Fruit fly (Drosophila melanogaster) whole organism, embryonic: ENCODE data around the gene pico.

Source experiments
- Awh ChIP-seq: fragments of 200-800 bp; sonication (Bioruptor generic); IDR thresholded peaks from 2 replicates; pipeline ENCODE4, ENCODE4 v1.3.6; 2022; ENCODE audit warnings: missing biosample characterization, missing genetic modification characterization
- CG11085 ChIP-seq: fragments of 200-800 bp; sonication (Bioruptor generic); IDR thresholded peaks from 2 replicates; pipeline ENCODE4 v1.3.6; 2022; ENCODE audit warnings: missing biosample characterization, missing genetic modification characterization
- CG11695 ChIP-seq: fragments of 200-800 bp; sonication (Bioruptor generic); IDR thresholded peaks from 3 replicates; pipeline ENCODE4 v1.3.6; 2022; ENCODE audit warnings: missing biosample characterization, missing genetic modification characterization
- CG12236 ChIP-seq: fragments of 200-800 bp; sonication (Bioruptor generic); optimal IDR thresholded peaks from 2 replicates; lab custom pipeline; 2016; ENCODE audit warnings: missing biosample characterization, missing genetic modification characterization
- CG12391 ChIP-seq: fragments of 200-800 bp; sonication (Bioruptor generic); optimal IDR thresholded peaks from 3 replicates; lab custom pipeline; 2018; ENCODE audit warnings: missing biosample characterization, mild to moderate bottlenecking, missing genetic modification characterization, moderate library complexity
- CG14965 ChIP-seq: fragments of 200-800 bp; sonication (Bioruptor generic); optimal IDR thresholded peaks from 2 replicates; lab custom pipeline; 2016; ENCODE audit warnings: missing biosample characterization, missing genetic modification characterization, borderline replicate concordance
- CG17328 ChIP-seq: fragments of 200-800 bp; sonication (Bioruptor generic); IDR thresholded peaks from 2 replicates; pipeline ENCODE4 v1.3.6; 2022; ENCODE audit warnings: missing biosample characterization, missing genetic modification characterization
- CG2120 ChIP-seq: fragments of 200-800 bp; sonication (Bioruptor generic); optimal IDR thresholded peaks from 3 replicates; lab custom pipeline; 2016; ENCODE audit warnings: missing biosample characterization, missing genetic modification characterization
- CG2199 ChIP-seq: fragments of 200-800 bp; sonication (Bioruptor generic); IDR thresholded peaks from 3 replicates; pipeline ENCODE4 v1.3.6; 2022; ENCODE audit warnings: missing biosample characterization, missing genetic modification characterization
- CG31441 ChIP-seq: fragments of 200-800 bp; sonication (Bioruptor generic); IDR thresholded peaks from 2 replicates; pipeline ENCODE4 v1.3.6; 2022; ENCODE audit warnings: missing biosample characterization, missing genetic modification characterization
- CG3838 ChIP-seq: fragments of 200-800 bp; sonication (Bioruptor generic); optimal IDR thresholded peaks from 3 replicates; lab custom pipeline; 2016; ENCODE audit warnings: missing biosample characterization, missing genetic modification characterization
- CG4360 ChIP-seq: fragments of 200-800 bp; sonication (Bioruptor generic); IDR thresholded peaks from 2 replicates; pipeline ENCODE4 v1.3.6; 2022; ENCODE audit warnings: missing biosample characterization, missing genetic modification characterization
- CG4404 ChIP-seq: fragments of 200-800 bp; sonication (Bioruptor generic); IDR thresholded peaks from 2 replicates; pipeline ENCODE4 v1.3.6; 2022; ENCODE audit warnings: missing biosample characterization, missing genetic modification characterization
- CG6683 ChIP-seq: fragments of 200-800 bp; sonication (Bioruptor generic); optimal IDR thresholded peaks from 2 replicates; lab custom pipeline; 2017; ENCODE audit warnings: missing biosample characterization, mild to moderate bottlenecking, missing genetic modification characterization, missing genetic modification reagents
- CkIIα-i1 ChIP-seq: fragments of 200-800 bp; sonication (Bioruptor generic); IDR thresholded peaks from 2 replicates; pipeline ENCODE4 v1.3.6; 2022; ENCODE audit warnings: missing biosample characterization, missing genetic modification characterization
- CrebB ChIP-seq: fragments of 200-800 bp; sonication (Bioruptor generic); optimal IDR thresholded peaks from 3 replicates; lab custom pipeline; 2018; ENCODE audit warnings: missing biosample characterization, mild to moderate bottlenecking, missing genetic modification characterization
- D19B ChIP-seq: fragments of 200-800 bp; sonication (Bioruptor generic); optimal IDR thresholded peaks from 2 replicates; lab custom pipeline; 2017; ENCODE audit warnings: missing biosample characterization, mild to moderate bottlenecking, missing genetic modification characterization
- Deaf1 ChIP-seq: fragments of 200-800 bp; optimal IDR thresholded peaks from 3 replicates; lab custom pipeline; 2019; ENCODE audit warnings: missing biosample characterization, mild to moderate bottlenecking, missing genetic modification characterization, moderate library complexity
- Dip2 ChIP-seq: fragments of 200-800 bp; sonication (Bioruptor generic); IDR thresholded peaks from 2 replicates; pipeline ENCODE4 v1.3.6; 2022; ENCODE audit warnings: missing biosample characterization, missing genetic modification characterization
- Fer1 ChIP-seq: fragments of 200-800 bp; sonication (Bioruptor generic); optimal IDR thresholded peaks from 2 replicates; lab custom pipeline; 2017; ENCODE audit warnings: missing biosample characterization, mild to moderate bottlenecking, missing genetic modification characterization
- H15 ChIP-seq: fragments of 200-800 bp; sonication (Bioruptor generic); IDR thresholded peaks from 3 replicates; pipeline ENCODE4 v1.3.6; 2022; ENCODE audit warnings: missing biosample characterization, missing genetic modification characterization
- HLH54F ChIP-seq: fragments of 200-800 bp; sonication (Bioruptor generic); optimal IDR thresholded peaks from 3 replicates; lab custom pipeline; 2016; ENCODE audit warnings: missing biosample characterization, missing genetic modification characterization
- Lim3 ChIP-seq: fragments of 200-800 bp; sonication (Bioruptor generic); IDR thresholded peaks from 2 replicates; pipeline ENCODE4 v1.3.6; 2022; ENCODE audit warnings: missing biosample characterization, missing genetic modification characterization
- Med ChIP-seq: fragments of 200-800 bp; sonication (Bioruptor generic); peaks from one replicate; lab custom pipeline; 2016; ENCODE audit warnings: missing biosample characterization, missing genetic modification characterization, mild to moderate bottlenecking, inconsistent platforms, moderate library complexity
- PHDP ChIP-seq: fragments of 200-800 bp; sonication (Bioruptor generic); optimal IDR thresholded peaks from 3 replicates; lab custom pipeline; 2018; ENCODE audit warnings: missing biosample characterization, mild to moderate bottlenecking, missing genetic modification characterization, moderate library complexity
- bigmax ChIP-seq: fragments of 200-800 bp; sonication (Bioruptor generic); optimal IDR thresholded peaks from 2 replicates; lab custom pipeline; 2018; ENCODE audit warnings: missing biosample characterization, mild to moderate bottlenecking, missing genetic modification characterization
- croc ChIP-seq: fragments of 200-800 bp; sonication (Bioruptor generic); conservative IDR thresholded peaks from 3 replicates; pipeline ENCODE4 v1.3.6; 2022; ENCODE audit warnings: missing biosample characterization, missing genetic modification characterization
- crp ChIP-seq, 2 experiments: fragments of 200-800 bp; sonication (Bioruptor generic); optimal IDR thresholded peaks; 2 replicates in 1 of 2; 3 replicates in 1 of 2; lab custom pipeline; 2017; ENCODE audit warnings: missing biosample characterization in 2 of 2, missing genetic modification characterization in 2 of 2, mild to moderate bottlenecking in 1 of 2, moderate library complexity in 1 of 2
- ems ChIP-seq: fragments of 200-800 bp; sonication (Bioruptor generic); optimal IDR thresholded peaks from 3 replicates; lab custom pipeline; 2016; ENCODE audit warnings: missing biosample characterization, missing genetic modification characterization
- gfzf ChIP-seq: fragments of 200-800 bp; sonication (Bioruptor generic); optimal IDR thresholded peaks from 2 replicates; lab custom pipeline; 2016; ENCODE audit warnings: missing biosample characterization, mild to moderate bottlenecking, missing genetic modification characterization, moderate library complexity
- grau ChIP-seq: fragments of 200-800 bp; optimal IDR thresholded peaks from 3 replicates; lab custom pipeline; 2019; ENCODE audit warnings: missing biosample characterization, mild to moderate bottlenecking, missing genetic modification characterization, moderate library complexity
- h ChIP-seq: fragments of >200 bp; optimal IDR thresholded peaks from 2 replicates; lab custom pipeline; 2017
- hb ChIP-seq: fragments of 200-800 bp; sonication (Bioruptor generic); IDR thresholded peaks from 3 replicates; pipeline ENCODE4 v1.3.6; 2022; ENCODE audit warnings: missing biosample characterization, missing genetic modification characterization; ENCODE audit not compliant: partially characterized antibody
- ind ChIP-seq: fragments of 200-800 bp; sonication (Bioruptor generic); optimal IDR thresholded peaks from 3 replicates; lab custom pipeline; 2016; ENCODE audit warnings: missing biosample characterization, missing genetic modification characterization
- kni ChIP-seq: fragments of 200-800 bp; sonication (Bioruptor generic); optimal IDR thresholded peaks from 3 replicates; lab custom pipeline; 2017; ENCODE audit warnings: mild to moderate bottlenecking, missing biosample characterization, missing genetic modification reagents, missing genetic modification characterization
- lbe ChIP-seq: fragments of 200-800 bp; sonication (Bioruptor generic); optimal IDR thresholded peaks from 2 replicates; lab custom pipeline; 2016; ENCODE audit warnings: missing biosample characterization, mild to moderate bottlenecking, missing genetic modification characterization
- luna ChIP-seq: fragments of 200-800 bp; sonication (Bioruptor generic); optimal IDR thresholded peaks from 2 replicates; lab custom pipeline; 2016; ENCODE audit warnings: missing biosample characterization, missing genetic modification characterization
- maf-S ChIP-seq: fragments of 200-800 bp; sonication (Bioruptor generic); optimal IDR thresholded peaks from 2 replicates; lab custom pipeline; 2016; ENCODE audit warnings: missing biosample characterization, missing genetic modification characterization
- mam ChIP-seq: fragments of 200-800 bp; sonication (Bioruptor generic); optimal IDR thresholded peaks from 3 replicates; lab custom pipeline; 2016; ENCODE audit warnings: missing biosample characterization, missing genetic modification characterization
- pnt ChIP-seq: fragments of 200-800 bp; sonication (Bioruptor generic); optimal IDR thresholded peaks from 3 replicates; lab custom pipeline; 2016; ENCODE audit warnings: missing biosample characterization, missing genetic modification characterization
- sim ChIP-seq: fragments of 200-800 bp; sonication (Bioruptor generic); IDR thresholded peaks from 2 replicates; pipeline ENCODE4 v1.3.6; 2022; ENCODE audit warnings: missing biosample characterization, missing genetic modification characterization
- slp2 ChIP-seq: fragments of 200-800 bp; sonication (Bioruptor generic); optimal IDR thresholded peaks from 2 replicates; lab custom pipeline; 2016; ENCODE audit warnings: missing biosample characterization, missing genetic modification characterization
- so ChIP-seq: fragments of 200-800 bp; sonication (Bioruptor generic); IDR thresholded peaks from 3 replicates; pipeline ENCODE4 v1.3.6; 2022; ENCODE audit warnings: missing biosample characterization, missing genetic modification characterization
- tio ChIP-seq: fragments of 200-800 bp; sonication (Bioruptor generic); optimal IDR thresholded peaks from 2 replicates; lab custom pipeline; 2017; ENCODE audit warnings: missing biosample characterization, missing genetic modification characterization, inconsistent platforms
- unpg ChIP-seq: fragments of 200-800 bp; sonication (Bioruptor generic); optimal IDR thresholded peaks from 3 replicates; lab custom pipeline; 2018; ENCODE audit warnings: missing biosample characterization, mild to moderate bottlenecking, missing genetic modification characterization, moderate library complexity
- usp ChIP-seq: fragments of >200 bp; optimal IDR thresholded peaks from 2 replicates; lab custom pipeline; 2017; ENCODE audit warnings: missing biosample characterization, missing genetic modification characterization
- zen2 ChIP-seq: fragments of 200-800 bp; sonication (Bioruptor generic); IDR thresholded peaks from 3 replicates; pipeline ENCODE4 v1.3.6; 2022; ENCODE audit warnings: missing biosample characterization, missing genetic modification characterization; ENCODE audit not compliant: partially characterized antibody

The pico gene

dm6 chrX:19818617-19819016 lies 33.2 kb downstream of the pico start (continued):
- TF ChIP-seq CG11085 (GFP tag; lab: Robert Waterston, UW) (no peak), grau (tag; lab: Kevin White, UChicago) (peak; percentile 20), D19B (GFP tag; lab: Kevin White, UChicago) (no peak), mam (GFP tag; lab: Kevin White, UChicago) (no peak), croc (peak; percentile 21; the same call in 2 of the 3 replicates), Dip2 (GFP tag; lab: Robert Waterston, UW) (no peak), tio (GFP tag; lab: Kevin White, UChicago) (no peak), Med (GFP tag; lab: Kevin White, UChicago) (peak; percentile 54), Lim3 (GFP tag; lab: Robert Waterston, UW) (no peak), CG31441 (GFP tag; lab: Robert Waterston, UW) (0 out of 2 replicates have a peak, but pooled peaks have one; percentile 22), CkIIα-i1 (no peak), Deaf1 (tag; lab: Kevin White, UChicago) (no peak), sim (GFP tag; lab: Robert Waterston, UW) (no peak), CrebB (tag; lab: Kevin White, UChicago) (no peak), CG4404 (GFP tag; lab: Robert Waterston, UW) (no peak), bigmax (GFP tag; lab: Kevin White, UChicago) (no peak), unpg (no peak), ems (no peak), so (GFP tag; lab: Robert Waterston, UW) (no peak), kni (GFP tag; lab: Kevin White, UChicago) (no peak), h (lab: Kevin White, UChicago) (no peak), CG17328 (GFP tag; lab: Robert Waterston, UW) (no peak), zen2 (GFP tag; lab: Robert Waterston, UW) (no peak), slp2 (no peak), CG11695 (GFP tag; lab: Robert Waterston, UW) (no peak), CG12391 (tag; lab: Kevin White, UChicago) (peak; percentile 7), Fer1 (GFP tag; lab: Kevin White, UChicago) (peak; percentile 40), CG2120 (GFP tag; lab: Kevin White, UChicago) (peak; percentile 3), luna (GFP tag; lab: Kevin White, UChicago) (no peak), maf-S (no peak), HLH54F (GFP tag; lab: Kevin White, UChicago) (no peak), hb (GFP tag; lab: Robert Waterston, UW) (no peak), gfzf (GFP tag; lab: Kevin White, UChicago) (no peak), usp (GFP tag; lab: Kevin White, UChicago) (no peak), CG2199 (GFP tag; lab: Robert Waterston, UW) (no peak), pnt (no peak), H15 (GFP tag; lab: Robert Waterston, UW) (no peak), PHDP (tag; lab: Kevin White, UChicago) (no peak), CG4360 (no peak), crp (GFP tag; optimal IDR thresholded peaks at IDR 0.05; lab: Kevin White, UChicago) (no peak), CG12236 (GFP tag; lab: Kevin White, UChicago) (no peak), Awh (no peak), CG6683 (no peak), ind (GFP tag; lab: Kevin White, UChicago) (no peak), CG14965 (GFP tag; lab: Kevin White, UChicago) (no peak), lbe (no peak), CG3838 (GFP tag; lab: Kevin White, UChicago) (no peak)
